Fruit fly (Drosophila melanogaster): ENCODE measurements around the gene Polr2B.
A peak's percentile ranks its signal among the peaks of the same experiment; 100 is the strongest.

Polr2B gene

dm6 chr3R:14095428-14095827, 30.2 kb upstream of the Polr2B start (continued):
- peak; percentile 58 for TF ChIP-seq Oli (tag; optimal IDR thresholded peaks at IDR 0.05)
- peak; percentile 24 for TF ChIP-seq CG6654 (GFP tag; optimal IDR thresholded peaks at IDR 0.05)
- no peak for TF ChIP-seq CG4617 (GFP tag; optimal IDR thresholded peaks at IDR 0.05; ENCODE audit: borderline replicate concordance)
- TF ChIP-seq CG10274 (GFP tag; optimal IDR thresholded peaks at IDR 0.05): no peak
- TF ChIP-seq Dip2 (GFP tag; IDR thresholded peaks at IDR 0.05): no peak
- TF ChIP-seq CG10147 (GFP tag; optimal IDR thresholded peaks at IDR 0.05): no peak
- no peak for TF ChIP-seq repo (GFP tag; optimal IDR thresholded peaks at IDR 0.05)
- TF ChIP-seq E2f1 (GFP tag; IDR thresholded peaks at IDR 0.05): no peak
- TF ChIP-seq luna (GFP tag; optimal IDR thresholded peaks at IDR 0.05): no peak
- peak; percentile 42 for TF ChIP-seq Ssrp (tag; optimal IDR thresholded peaks at IDR 0.05)
- no peak for TF ChIP-seq CG11560 (tag; IDR thresholded peaks at IDR 0.05)
- TF ChIP-seq exex (tag; optimal IDR thresholded peaks at IDR 0.05): no peak
- no peak for TF ChIP-seq onecut (GFP tag; IDR thresholded peaks at IDR 0.05)
- TF ChIP-seq zen (tag; optimal IDR thresholded peaks at IDR 0.05): no peak
- TF ChIP-seq B-H1 (GFP tag; IDR thresholded peaks at IDR 0.05): peak; percentile 36; the same call in 1 of the 3 replicates
- peak; percentile 21 for TF ChIP-seq fd3F (GFP tag; optimal IDR thresholded peaks at IDR 0.05)
- no peak for TF ChIP-seq mld (GFP tag; IDR thresholded peaks at IDR 0.05; ENCODE audit: partially characterized antibody)
- TF ChIP-seq sisA (GFP tag; IDR thresholded peaks at IDR 0.05): peak; percentile 27
- peak; percentile 31 for TF ChIP-seq CG9437 (GFP tag; optimal IDR thresholded peaks at IDR 0.05)
- peak; percentile 77 for TF ChIP-seq Sox102F (GFP tag; optimal IDR thresholded peaks at IDR 0.05)
- TF ChIP-seq CG6854 (GFP tag; optimal IDR thresholded peaks at IDR 0.05): peak; percentile 37
- TF ChIP-seq sd (tag; optimal IDR thresholded peaks at IDR 0.05): no peak
- peak; percentile 64 for TF ChIP-seq ATbp (GFP tag; optimal IDR thresholded peaks at IDR 0.05)
- TF ChIP-seq CG8924 (tag; optimal IDR thresholded peaks at IDR 0.05): peak; percentile 49
- TF ChIP-seq Asciz (GFP tag; optimal IDR thresholded peaks at IDR 0.05): peak; percentile 46
- TF ChIP-seq HLH54F (GFP tag; optimal IDR thresholded peaks at IDR 0.05): no peak
- TF ChIP-seq fd102C (GFP tag; optimal IDR thresholded peaks at IDR 0.05): no peak
- no peak for TF ChIP-seq pho (GFP tag; optimal IDR thresholded peaks at IDR 0.05)
- TF ChIP-seq CG1792 (GFP tag; optimal IDR thresholded peaks at IDR 0.05): no peak
- TF ChIP-seq gcm (GFP tag; optimal IDR thresholded peaks at IDR 0.05): peak; percentile 30
- no peak for TF ChIP-seq ab (GFP tag; optimal IDR thresholded peaks at IDR 0.05)
- TF ChIP-seq ac (GFP tag; optimal IDR thresholded peaks at IDR 0.05): no peak
- no peak for TF ChIP-seq amos (GFP tag; IDR thresholded peaks at IDR 0.05; ENCODE audit: partially characterized antibody)
- TF ChIP-seq Dp (GFP tag; optimal IDR thresholded peaks at IDR 0.05): no peak
- no peak for TF ChIP-seq CG3726 (GFP tag; IDR thresholded peaks at IDR 0.05)
- TF ChIP-seq CG12219 (GFP tag; optimal IDR thresholded peaks at IDR 0.05): peak; percentile 28
- no peak for TF ChIP-seq pros (GFP tag; optimal IDR thresholded peaks at IDR 0.05)
- TF ChIP-seq gt (GFP tag; IDR thresholded peaks at IDR 0.05): no peak
- TF ChIP-seq CG15514 (GFP tag; optimal IDR thresholded peaks at IDR 0.05): peak; percentile 0
- TF ChIP-seq Stat92E (GFP tag; optimal IDR thresholded peaks at IDR 0.05): no peak
- no peak for TF ChIP-seq CG17186 (GFP tag; optimal IDR thresholded peaks at IDR 0.05)
- TF ChIP-seq croc (GFP tag; conservative IDR thresholded peaks at IDR 0.05): 0 out of 3 replicates have a peak, but pooled peaks have one; percentile 26
- no peak for TF ChIP-seq CG12942 (GFP tag; optimal IDR thresholded peaks at IDR 0.05)
- TF ChIP-seq CG10209 (GFP tag; optimal IDR thresholded peaks at IDR 0.05): peak; percentile 16
- TF ChIP-seq CG16863 (GFP tag; optimal IDR thresholded peaks at IDR 0.05): no peak
- TF ChIP-seq Nf-YC (tag; optimal IDR thresholded peaks at IDR 0.05): peak; percentile 18
- no peak for TF ChIP-seq h (optimal IDR thresholded peaks at IDR 0.05)
- no peak for TF ChIP-seq bowl (GFP tag; IDR thresholded peaks at IDR 0.05)
- TF ChIP-seq pb (GFP tag; optimal IDR thresholded peaks at IDR 0.05): no peak
- TF ChIP-seq CG12744 (GFP tag; optimal IDR thresholded peaks at IDR 0.05): no peak
- TF ChIP-seq CG15696 (tag; optimal IDR thresholded peaks at IDR 0.05): no peak

All from whole organism, embryonic.